Worm (Caenorhabditis elegans) whole organism, early embryonic: Measurements from ENCODE around the gene srh-69.
A peak's percentile ranks its signal among the peaks of the same experiment; 100 is the strongest.

Experiments used
- aly-1 ChIP-seq: sonication (generic microtip); optimal IDR thresholded peaks from 2 replicates; lab custom pipeline; 2016; ENCODE audit warnings: missing genetic modification characterization, missing compliant biosample characterization
- ceh-36 ChIP-seq: sonication (generic microtip); optimal IDR thresholded peaks from 2 replicates; lab custom pipeline; 2016; ENCODE audit warnings: missing genetic modification characterization, inconsistent platforms, missing compliant biosample characterization
- ets-7 ChIP-seq: sonication (generic microtip); optimal IDR thresholded peaks from 2 replicates; lab custom pipeline; 2016; ENCODE audit warnings: missing genotype, missing genetic modification characterization, missing compliant biosample characterization
- hmg-4 ChIP-seq: fragments of 200-800 bp; sonication (Bioruptor generic); optimal IDR thresholded peaks from 2 replicates; lab custom pipeline; 2018; ENCODE audit warnings: mild to moderate bottlenecking, missing genetic modification characterization, missing compliant biosample characterization
- hnd-1 ChIP-seq: sonication (generic microtip); optimal IDR thresholded peaks from 2 replicates; lab custom pipeline; 2016; ENCODE audit warnings: missing genetic modification characterization, missing compliant biosample characterization
- sea-1 ChIP-seq: fragments of 200-800 bp; sonication (Bioruptor generic); conservative IDR thresholded peaks from 2 replicates; pipeline ENCODE4 v1.3.6; 2022; ENCODE audit warnings: missing genetic modification characterization, missing compliant biosample characterization
- tra-4 ChIP-seq: sonication (generic microtip); optimal IDR thresholded peaks from 2 replicates; lab custom pipeline; 2017; ENCODE audit warnings: missing genetic modification characterization, missing compliant biosample characterization

DNA sequence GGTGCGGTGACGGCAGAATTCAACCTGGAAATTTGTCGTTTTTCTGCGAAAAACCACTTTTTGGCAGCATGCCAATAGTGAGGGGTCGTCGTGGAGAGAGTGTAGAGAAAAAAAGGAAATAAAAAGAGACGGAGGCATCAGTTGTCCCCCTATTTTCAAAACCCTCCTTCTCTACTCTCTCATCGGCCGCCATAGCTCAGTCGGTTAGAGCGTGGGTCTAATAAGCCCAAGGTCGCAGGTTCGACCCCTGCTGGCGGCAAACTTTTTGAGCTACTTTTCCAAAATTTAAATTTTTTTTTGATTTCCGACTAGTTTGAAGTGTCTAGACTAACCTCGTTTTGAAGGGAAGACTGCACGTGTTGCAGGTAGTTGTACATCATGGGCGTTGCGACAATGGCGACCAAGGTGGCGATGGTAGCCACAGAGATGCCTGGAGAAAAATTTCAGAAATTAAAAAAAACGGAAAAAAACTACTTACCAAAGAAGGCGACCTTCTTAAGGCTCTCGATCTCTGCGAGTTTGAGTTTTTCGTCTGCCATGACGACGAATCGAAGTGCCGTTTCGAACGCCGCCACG is 19.9 kb downstream of the srh-69 start, which contains the start of gene col-85:
- TF ChIP-seq ceh-36 (tag; lab: Kevin White, UChicago) (peak; percentile 94), hnd-1 (tag; lab: Kevin White, UChicago) (peak; percentile 88), ets-7 (peak; percentile 93), aly-1 (peak; percentile 90), hmg-4 (GFP tag; lab: Kevin White, UChicago) (peak; percentile 92), sea-1 (peak; percentile 95), tra-4 (tag; lab: Kevin White, UChicago) (peak; percentile 85)
